Fruit fly (Drosophila melanogaster): Measurements from ENCODE around the gene Srp72.

Gene Srp72

DNA sequence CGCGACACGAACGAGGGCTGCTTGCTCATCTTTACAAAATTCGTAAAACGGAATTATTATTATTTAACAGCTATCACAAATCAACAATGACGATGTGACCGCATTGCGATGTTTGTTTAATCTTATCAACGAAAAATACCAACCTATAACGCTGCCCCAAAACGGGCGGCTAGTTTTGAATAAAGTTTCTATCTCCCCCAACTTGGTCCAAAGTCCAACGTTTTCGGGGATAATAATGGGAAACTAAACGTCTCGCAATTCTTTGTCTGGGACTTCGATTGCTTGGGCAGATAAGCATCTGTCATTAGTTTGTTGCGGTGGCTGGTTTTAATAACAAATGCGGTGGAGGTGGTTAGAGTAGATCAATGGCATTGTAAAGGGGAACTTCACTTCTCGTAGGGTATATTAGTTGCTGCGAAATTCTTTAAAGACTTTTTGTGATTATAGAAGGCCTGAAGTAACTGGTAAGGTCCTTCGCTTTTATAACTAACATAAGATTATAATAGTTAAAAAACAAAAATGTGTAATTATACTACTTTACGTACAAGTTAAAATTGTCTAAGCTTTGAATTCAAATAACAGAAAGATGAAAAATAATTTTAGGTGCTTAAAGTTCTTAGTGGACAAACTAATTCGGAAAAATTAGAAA is 28.4 kb upstream of the Srp72 start, which contains the start of gene CG15922 (continued):
- TF ChIP-seq Hr38 (GFP tag; optimal IDR thresholded peaks at IDR 0.05) (no peak), CG4318 (GFP tag; optimal IDR thresholded peaks at IDR 0.05) (no peak), Eip75B (GFP tag; optimal IDR thresholded peaks at IDR 0.05) (no peak), CG6276 (GFP tag; optimal IDR thresholded peaks at IDR 0.05) (peak; percentile 64), CG31627 (GFP tag; optimal IDR thresholded peaks at IDR 0.05) (no peak), CG11902 (GFP tag; optimal IDR thresholded peaks at IDR 0.05) (no peak), Eip78C (GFP tag) (peak; percentile 28), lz (GFP tag; optimal IDR thresholded peaks at IDR 0.05) (no peak), Sox14 (GFP tag; optimal IDR thresholded peaks at IDR 0.05) (no peak), Eip93F (GFP tag; optimal IDR thresholded peaks at IDR 0.05) (no peak), CG32006 (GFP tag; optimal IDR thresholded peaks at IDR 0.05) (peak; percentile 35), ss (GFP tag; optimal IDR thresholded peaks at IDR 0.05) (peak in 1 of 2 experiments; percentile 41), vri (GFP tag; optimal IDR thresholded peaks at IDR 0.05) (peak; percentile 4), CG6854 (GFP tag; optimal IDR thresholded peaks at IDR 0.05) (no peak), CG10669 (GFP tag; optimal IDR thresholded peaks at IDR 0.05) (peak; percentile 11), svp (GFP tag) (peak; percentile 21), CG6808 (GFP tag; optimal IDR thresholded peaks at IDR 0.05) (peak; percentile 49), cyc (GFP tag; optimal IDR thresholded peaks at IDR 0.05) (no peak), fkh (GFP tag; optimal IDR thresholded peaks at IDR 0.05) (peak; percentile 55), CG15336 (GFP tag; IDR thresholded peaks at IDR 0.05) (0 out of 2 replicates have a peak, but pooled peaks have one; percentile 28), achi (GFP tag; optimal IDR thresholded peaks at IDR 0.05) (no peak), pdm3 (GFP tag; optimal IDR thresholded peaks at IDR 0.05) (peak; percentile 13), topi (GFP tag; optimal IDR thresholded peaks at IDR 0.05) (no peak), Ets21C (GFP tag; optimal IDR thresholded peaks at IDR 0.05) (no peak), OdsH (GFP tag; optimal IDR thresholded peaks at IDR 0.05) (peak; percentile 38), CG34406 (GFP tag; optimal IDR thresholded peaks at IDR 0.05) (no peak)

dm6 chr3R:20560668-20561226 is 27.8 kb upstream of the Srp72 start, which contains the start of gene CG5191:
Gene CG5191, plus strand, starts transcription at chr3R:20560865.
- peak; percentile 23; the same call in 1 of the 3 replicates for TF ChIP-seq CG6163 (GFP tag; IDR thresholded peaks at IDR 0.05)
- no peak for TF ChIP-seq net (GFP tag; optimal IDR thresholded peaks at IDR 0.05)
- no peak for TF ChIP-seq CG1621 (tag; optimal IDR thresholded peaks at IDR 0.05)
- TF ChIP-seq pdm3 (GFP tag; optimal IDR thresholded peaks at IDR 0.05) = no peak
- peak; percentile 16 for TF ChIP-seq cyc (GFP tag; optimal IDR thresholded peaks at IDR 0.05)
- no peak for TF ChIP-seq CG34406 (GFP tag; optimal IDR thresholded peaks at IDR 0.05)
- TF ChIP-seq dac (GFP tag; optimal IDR thresholded peaks at IDR 0.05) = no peak
- TF ChIP-seq salr (GFP tag; optimal IDR thresholded peaks at IDR 0.05) = no peak
- peak; percentile 72 for TF ChIP-seq fkh (GFP tag; optimal IDR thresholded peaks at IDR 0.05)
- TF ChIP-seq fd85E (GFP tag; optimal IDR thresholded peaks at IDR 0.05) = no peak

DNA sequence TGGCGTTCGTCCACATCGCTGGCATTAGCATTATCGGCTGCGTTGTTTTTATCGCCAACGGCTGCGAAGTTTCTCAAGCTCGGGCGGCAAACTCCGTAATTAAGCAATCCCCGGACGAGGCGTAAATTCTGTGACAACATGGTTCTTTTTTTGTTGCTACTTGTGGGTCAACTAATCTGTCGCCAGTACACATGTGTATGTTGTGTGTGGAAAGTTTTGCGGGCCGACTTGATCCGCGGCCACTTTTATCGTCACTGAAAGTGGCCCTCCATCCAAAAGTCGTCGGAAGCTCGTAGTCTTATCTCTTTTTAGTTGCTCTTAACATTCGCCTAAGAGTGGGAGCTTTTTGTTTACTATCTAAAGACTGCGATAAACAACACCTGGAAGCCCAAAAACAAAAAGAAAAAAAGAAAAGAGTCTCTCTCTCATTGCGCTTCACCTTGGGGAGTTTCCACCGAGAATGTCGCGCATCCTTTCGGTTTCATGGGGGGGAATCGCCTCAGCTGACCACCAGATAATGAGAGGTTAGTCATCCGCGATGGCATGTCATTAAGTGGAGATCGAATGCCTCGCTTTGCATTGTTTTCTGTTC is 24.6 kb upstream of the Srp72 start, which contains the start of gene CG10877:
CG10877 (minus strand) TSS at position 238 of the 592 bp plus-strand sequence.
- no peak for TF ChIP-seq fd85E (GFP tag; optimal IDR thresholded peaks at IDR 0.05)
- no peak for TF ChIP-seq esn (GFP tag; optimal IDR thresholded peaks at IDR 0.05)
- TF ChIP-seq Ets96B (tag; optimal IDR thresholded peaks at IDR 0.05) = no peak
- no peak for TF ChIP-seq CG4318 (GFP tag; optimal IDR thresholded peaks at IDR 0.05)
- TF ChIP-seq Blimp-1 (GFP tag; optimal IDR thresholded peaks at IDR 0.05) = peak; percentile 87
- TF ChIP-seq CG8632 (GFP tag; optimal IDR thresholded peaks at IDR 0.05) = no peak
- no peak for TF ChIP-seq CG32006 (GFP tag; optimal IDR thresholded peaks at IDR 0.05)
- no peak for TF ChIP-seq CG3032 (tag; optimal IDR thresholded peaks at IDR 0.05)
- TF ChIP-seq CG6854 (GFP tag; optimal IDR thresholded peaks at IDR 0.05) = no peak
- TF ChIP-seq CG11762 (GFP tag; optimal IDR thresholded peaks at IDR 0.05; ENCODE audit: insufficient read depth) = no peak
- no peak for TF ChIP-seq CG10631 (GFP tag; optimal IDR thresholded peaks at IDR 0.05)
- TF ChIP-seq fd59A (GFP tag; optimal IDR thresholded peaks at IDR 0.05) = no peak
- TF ChIP-seq Sox102F (GFP tag; optimal IDR thresholded peaks at IDR 0.05) = no peak
- TF ChIP-seq CG9139 (GFP tag; optimal IDR thresholded peaks at IDR 0.05) = no peak
- TF ChIP-seq Hr4 (GFP tag; optimal IDR thresholded peaks at IDR 0.05) = no peak
- TF ChIP-seq Eip93F (GFP tag; optimal IDR thresholded peaks at IDR 0.05) = no peak
- no peak for TF ChIP-seq CG34406 (GFP tag; optimal IDR thresholded peaks at IDR 0.05)
- no peak for TF ChIP-seq Hr39 (GFP tag; optimal IDR thresholded peaks at IDR 0.05)
- peak; percentile 33 for TF ChIP-seq dsx (GFP tag; optimal IDR thresholded peaks at IDR 0.05; ENCODE audit: poor library complexity, severe bottlenecking)
- peak; percentile 68 for TF ChIP-seq Eip78C (GFP tag)
- no peak for TF ChIP-seq CG1621 (tag; optimal IDR thresholded peaks at IDR 0.05)
- TF ChIP-seq Hr38 (GFP tag; optimal IDR thresholded peaks at IDR 0.05) = no peak
